Worm (Caenorhabditis elegans) whole organism, L1 larva: ENCODE data around the gene clec-48.

Source experiments
- C04F5.9 ChIP-seq: sonication (generic microtip); optimal IDR thresholded peaks from 2 replicates; lab custom pipeline; 2016; ENCODE audit warnings: missing genetic modification characterization, missing compliant biosample characterization
- alr-1 ChIP-seq: fragments of 200-800 bp; sonication (Bioruptor generic); optimal IDR thresholded peaks from 2 replicates; lab custom pipeline; 2018; ENCODE audit warnings: borderline replicate concordance, mild to moderate bottlenecking, missing genetic modification characterization, missing compliant biosample characterization
- ama-1 ChIP-seq: fragments of 150-350 bp; optimal IDR thresholded peaks from 2 replicates; lab custom pipeline; 2014
- blmp-1 ChIP-seq: fragments of 150-350 bp; optimal IDR thresholded peaks from 2 replicates; lab custom pipeline; 2014; ENCODE audit warnings: missing biosample characterization, missing genetic modification characterization
- ceh-8 ChIP-seq: fragments of 200-800 bp; sonication (Bioruptor generic); optimal IDR thresholded peaks from 2 replicates; lab custom pipeline; 2018; ENCODE audit warnings: mild to moderate bottlenecking, missing genetic modification characterization, moderate library complexity, missing compliant biosample characterization
- ceh-82 ChIP-seq, 3 experiments: fragments of 150-350 bp in 1 of 3; sonication (generic microtip) in 2 of 3; optimal IDR thresholded peaks; 2 replicates each; lab custom pipeline; 2014 to 2017; ENCODE audit warnings: missing biosample characterization in 3 of 3, missing genetic modification characterization in 3 of 3
- ceh-88 ChIP-seq: fragments of 200-800 bp; sonication (Bioruptor generic); IDR thresholded peaks from 2 replicates; pipeline ENCODE4 v1.3.6; 2022; ENCODE audit warnings: missing genetic modification characterization, missing compliant biosample characterization
- dsc-1 ChIP-seq: sonication (generic microtip); optimal IDR thresholded peaks from 2 replicates; lab custom pipeline; 2016; ENCODE audit warnings: mild to moderate bottlenecking, missing genetic modification characterization, missing compliant biosample characterization
- efl-1 ChIP-seq, 4 experiments: fragments of 150-350 bp; optimal IDR thresholded peaks in 3 of 4; peaks in 1 of 4; 1 replicate in 1 of 4; 2 replicates in 3 of 4; lab custom pipeline; 2014; ENCODE audit warnings: missing biosample characterization in 2 of 4, missing genetic modification characterization in 2 of 4, missing genetic modification reagents in 2 of 4
- efl-3 ChIP-seq: fragments of 200-800 bp; sonication (Bioruptor generic); optimal IDR thresholded peaks from 2 replicates; lab custom pipeline; 2018; ENCODE audit warnings: mild to moderate bottlenecking, missing genetic modification characterization, missing compliant biosample characterization
- egl-13 ChIP-seq: sonication (generic microtip); optimal IDR thresholded peaks from 2 replicates; lab custom pipeline; 2016; ENCODE audit warnings: missing genotype, missing genetic modification reagents, missing genetic modification characterization, missing compliant biosample characterization
- egl-27 ChIP-seq, 2 experiments: fragments of 150-350 bp in 1 of 2; sonication (generic microtip); optimal IDR thresholded peaks; 3 replicates each; lab custom pipeline; 2017 to 2018; ENCODE audit warnings: missing biosample characterization in 2 of 2, missing genetic modification characterization in 2 of 2, missing genetic modification reagents in 2 of 2
- elt-3 ChIP-seq, 6 experiments: fragments of 150-350 bp in 1 of 6; sonication (generic microtip); optimal IDR thresholded peaks; 2 replicates each; lab custom pipeline; 2017 to 2018; ENCODE audit warnings: missing biosample characterization in 6 of 6, missing genetic modification characterization in 6 of 6, inconsistent platforms in 1 of 6
- ets-5 ChIP-seq: fragments of 200-800 bp; sonication (Bioruptor generic); IDR thresholded peaks from 2 replicates; pipeline ENCODE4 v1.3.6; 2022; ENCODE audit warnings: missing genetic modification characterization, missing compliant biosample characterization
- fkh-8 ChIP-seq: sonication (generic microtip); optimal IDR thresholded peaks from 2 replicates; lab custom pipeline; 2016; ENCODE audit warnings: mild to moderate bottlenecking, missing genetic modification characterization, missing compliant biosample characterization
- fos-1 ChIP-seq: fragments of 150-350 bp; optimal IDR thresholded peaks from 2 replicates; lab custom pipeline; 2014; ENCODE audit warnings: missing biosample characterization, missing genetic modification characterization
- grh-1 ChIP-seq: fragments of 200-800 bp; sonication (Bioruptor generic); IDR thresholded peaks from 2 replicates; pipeline ENCODE4 v1.3.6; 2022; ENCODE audit warnings: missing genetic modification reagents, missing genetic modification characterization, missing compliant biosample characterization
- hlh-17 ChIP-seq: fragments of 200-800 bp; sonication (Bioruptor generic); optimal IDR thresholded peaks from 2 replicates; lab custom pipeline; 2018; ENCODE audit warnings: missing genetic modification characterization, mild to moderate bottlenecking, missing compliant biosample characterization, moderate library complexity, borderline replicate concordance
- jun-1 ChIP-seq: fragments of 150-350 bp; optimal IDR thresholded peaks from 2 replicates; lab custom pipeline; 2014; ENCODE audit warnings: missing biosample characterization, missing genetic modification reagents, missing genetic modification characterization
- lin-15B ChIP-seq: fragments of 150-350 bp; sonication (generic microtip); optimal IDR thresholded peaks from 3 replicates; lab custom pipeline; 2014; ENCODE audit warnings: missing biosample characterization, missing genetic modification characterization
- lsy-2 ChIP-seq, 2 experiments: fragments of 150-350 bp; optimal IDR thresholded peaks; 2 replicates each; lab custom pipeline; 2014; ENCODE audit warnings: missing biosample characterization in 2 of 2, missing genetic modification characterization in 2 of 2
- mep-1 ChIP-seq: fragments of 150-350 bp; optimal IDR thresholded peaks from 2 replicates; lab custom pipeline; 2014; ENCODE audit warnings: missing biosample characterization, missing genetic modification characterization
- nhr-11 ChIP-seq: fragments of 150-350 bp; optimal IDR thresholded peaks from 2 replicates; lab custom pipeline; 2014; ENCODE audit warnings: missing biosample characterization, missing genetic modification characterization
- nhr-12 ChIP-seq: sonication (generic microtip); optimal IDR thresholded peaks from 2 replicates; lab custom pipeline; 2017; ENCODE audit warnings: missing biosample characterization, missing genetic modification characterization
- nhr-20 ChIP-seq: sonication (generic microtip); optimal IDR thresholded peaks from 2 replicates; lab custom pipeline; 2016; ENCODE audit warnings: mild to moderate bottlenecking, missing genetic modification characterization, missing compliant biosample characterization
- nhr-237 ChIP-seq: fragments of 150-350 bp; optimal IDR thresholded peaks from 2 replicates; lab custom pipeline; 2014; ENCODE audit warnings: missing biosample characterization, missing genetic modification characterization
- nhr-28 ChIP-seq: fragments of 150-350 bp; optimal IDR thresholded peaks from 2 replicates; lab custom pipeline; 2014; ENCODE audit warnings: missing biosample characterization, missing genetic modification characterization
- nhr-76 ChIP-seq: sonication (generic microtip); optimal IDR thresholded peaks from 2 replicates; lab custom pipeline; 2017; ENCODE audit warnings: missing biosample characterization, missing genetic modification characterization
- nhr-77 ChIP-seq: fragments of 150-350 bp; optimal IDR thresholded peaks from 2 replicates; lab custom pipeline; 2014; ENCODE audit warnings: missing biosample characterization, missing genetic modification characterization
- nhr-84 ChIP-seq: sonication (generic microtip); optimal IDR thresholded peaks from 2 replicates; lab custom pipeline; 2017; ENCODE audit warnings: missing biosample characterization, missing genetic modification characterization
- pag-3 ChIP-seq: sonication (generic microtip); optimal IDR thresholded peaks from 2 replicates; lab custom pipeline; 2017; ENCODE audit warnings: missing genetic modification characterization, mild to moderate bottlenecking, missing compliant biosample characterization, antibody characterized with exemption, borderline replicate concordance; ENCODE audit not compliant: insufficient read depth
- pqm-1 ChIP-seq: sonication (generic microtip); optimal IDR thresholded peaks from 3 replicates; lab custom pipeline; 2017; ENCODE audit warnings: missing biosample characterization, missing genetic modification characterization
- snu-23 ChIP-seq: sonication (generic microtip); optimal IDR thresholded peaks from 2 replicates; lab custom pipeline; 2016; ENCODE audit warnings: missing genetic modification characterization, missing compliant biosample characterization
- sptf-1 ChIP-seq: fragments of 150-350 bp; optimal IDR thresholded peaks from 2 replicates; lab custom pipeline; 2014; ENCODE audit warnings: missing biosample characterization, missing genetic modification characterization
- sup-37 ChIP-seq: fragments of 200-800 bp; sonication (Bioruptor generic); optimal IDR thresholded peaks from 2 replicates; lab custom pipeline; 2018; ENCODE audit warnings: mild to moderate bottlenecking, missing genetic modification characterization, missing compliant biosample characterization
- swsn-7 ChIP-seq: sonication (generic microtip); optimal IDR thresholded peaks from 2 replicates; lab custom pipeline; 2016; ENCODE audit warnings: missing genetic modification characterization, missing compliant biosample characterization
- unc-30 ChIP-seq: sonication (generic microtip); optimal IDR thresholded peaks from 2 replicates; lab custom pipeline; 2017; ENCODE audit warnings: missing biosample characterization, missing genetic modification characterization
- unc-62 ChIP-seq: fragments of 150-350 bp; optimal IDR thresholded peaks from 2 replicates; lab custom pipeline; 2014; ENCODE audit warnings: missing biosample characterization, missing genetic modification reagents, missing genetic modification characterization
- xbp-1 ChIP-seq: sonication (generic microtip); optimal IDR thresholded peaks from 2 replicates; lab custom pipeline; 2016; ENCODE audit warnings: missing genetic modification characterization, missing compliant biosample characterization
- zag-1 ChIP-seq: fragments of 150-350 bp; optimal IDR thresholded peaks from 2 replicates; lab custom pipeline; 2014; ENCODE audit warnings: missing biosample characterization, missing genetic modification characterization
- ztf-11 ChIP-seq, 2 experiments: sonication (generic microtip); optimal IDR thresholded peaks; 2 replicates each; lab custom pipeline; 2016 to 2017; ENCODE audit warnings: missing genetic modification characterization in 2 of 2, missing biosample characterization in 1 of 2, missing compliant biosample characterization in 1 of 2
- ztf-4 ChIP-seq: fragments of 150-350 bp; optimal IDR thresholded peaks from 2 replicates; lab custom pipeline; 2014; ENCODE audit warnings: missing biosample characterization, missing genetic modification characterization

The clec-48 gene

DNA sequence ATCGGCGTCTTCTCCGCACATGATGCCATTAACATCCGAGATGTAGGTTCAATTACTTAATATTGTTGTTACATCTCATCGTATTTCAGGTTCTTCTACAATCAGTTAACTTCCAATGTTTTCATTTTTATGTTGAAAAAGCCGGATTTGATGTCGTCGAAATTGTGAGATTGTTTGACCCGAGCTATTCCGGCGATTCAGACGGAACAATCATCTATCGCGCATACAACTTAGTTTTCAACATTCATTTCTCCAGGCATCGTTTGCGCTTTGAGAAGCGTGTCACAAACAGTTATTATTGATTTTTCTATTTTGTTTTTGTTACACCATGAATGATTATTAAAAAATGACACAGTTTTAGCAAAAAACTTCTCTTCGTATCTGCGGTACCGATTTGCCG is 29.3 kb upstream of the clec-48 start:
- no peak for TF ChIP-seq blmp-1 (tag; lab: Kevin White, UChicago)
- no peak for TF ChIP-seq fos-1 (tag; lab: Kevin White, UChicago)
- TF ChIP-seq dsc-1 (tag; lab: Kevin White, UChicago), result no peak
- TF ChIP-seq lsy-2 (tag; optimal IDR thresholded peaks at IDR 0.05; lab: Kevin White, UChicago), result no peak
- no peak for TF ChIP-seq ama-1 (lab: Kevin White, UChicago)
- no peak for TF ChIP-seq ceh-8 (GFP tag; lab: Kevin White, UChicago)
- TF ChIP-seq nhr-84 (tag; lab: Kevin White, UChicago), result no peak
- no peak for TF ChIP-seq nhr-20 (tag; lab: Kevin White, UChicago)
- TF ChIP-seq fkh-8 (tag; lab: Kevin White, UChicago), result no peak
- TF ChIP-seq pqm-1 (tag; lab: Kevin White, UChicago), result no peak
- no peak for TF ChIP-seq pag-3 (tag; lab: Kevin White, UChicago)
- TF ChIP-seq C04F5.9 (tag; lab: Kevin White, UChicago), result no peak
- no peak for TF ChIP-seq nhr-237 (tag; lab: Kevin White, UChicago)

DNA sequence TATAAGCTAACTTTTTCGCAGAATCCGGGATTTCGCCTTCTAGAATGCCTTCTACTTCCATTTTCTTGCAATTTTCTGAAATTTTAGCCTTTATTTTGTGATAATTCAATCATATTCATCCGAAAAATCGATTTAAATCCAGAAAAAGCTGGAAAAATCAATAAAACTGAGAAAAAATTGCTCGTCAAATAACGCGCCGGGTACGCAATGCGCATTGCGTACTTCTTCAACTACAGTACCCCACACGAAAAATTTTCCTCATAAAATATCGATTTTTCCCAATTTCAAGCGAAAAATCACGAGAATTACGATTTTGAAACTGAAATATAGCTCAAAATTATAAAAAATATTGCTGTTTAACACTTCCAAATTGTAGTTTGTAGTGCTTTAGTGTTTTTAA is 26.8 kb upstream of the clec-48 start, which contains the start of gene Y37H2A.12:
TSS of gene Y37H2A.12 (minus strand) at position 81 of the 400 bp plus-strand sequence.
- TF ChIP-seq jun-1 (no peak), nhr-84 (tag; lab: Kevin White, UChicago) (no peak), nhr-77 (tag; lab: Kevin White, UChicago) (no peak), egl-13 (tag; lab: Kevin White, UChicago) (no peak), ztf-4 (no peak), unc-62 (GFP tag; lab: Kevin White, UChicago) (no peak), xbp-1 (tag; lab: Kevin White, UChicago) (no peak), mep-1 (no peak), dsc-1 (tag; lab: Kevin White, UChicago) (no peak), ceh-82 (tag; optimal IDR thresholded peaks at IDR 0.05; lab: Kevin White, UChicago) (no peak), lsy-2 (tag; optimal IDR thresholded peaks at IDR 0.05; lab: Kevin White, UChicago) (no peak), snu-23 (GFP tag; lab: Kevin White, UChicago) (no peak), efl-1 (optimal IDR thresholded peaks at IDR 0.05; lab: Kevin White, UChicago) (no peak), efl-1 (GFP tag; optimal IDR thresholded peaks at IDR 0.05 in 1 of 2; lab: Kevin White, UChicago) (no peak), efl-3 (GFP tag; lab: Kevin White, UChicago) (no peak), C04F5.9 (tag; lab: Kevin White, UChicago) (no peak), ceh-8 (GFP tag; lab: Kevin White, UChicago) (no peak), fos-1 (tag; lab: Kevin White, UChicago) (no peak), hlh-17 (GFP tag; lab: Kevin White, UChicago) (no peak), nhr-20 (tag; lab: Kevin White, UChicago) (no peak), unc-30 (tag; lab: Kevin White, UChicago) (no peak)

- TF ChIP-seq blmp-1 (tag; lab: Kevin White, UChicago) (no peak), nhr-11 (tag; lab: Kevin White, UChicago) (no peak), sup-37 (no peak), lin-15B (no peak), swsn-7 (tag; lab: Kevin White, UChicago) (no peak), ztf-11 (tag; optimal IDR thresholded peaks at IDR 0.05; lab: Kevin White, UChicago) (no peak), nhr-28 (tag; lab: Kevin White, UChicago) (no peak), lsy-2 (tag; optimal IDR thresholded peaks at IDR 0.05; lab: Kevin White, UChicago) (no peak), elt-3 (tag; optimal IDR thresholded peaks at IDR 0.05; lab: Kevin White, UChicago) (no peak)
Observed at ce11 chrV:18133177-18133576, 24.6 kb upstream of the clec-48 start, which contains the start of gene Y37H2A.18. TSS of gene Y37H2A.18 (minus strand) at chrV:18133277.

- no peak for TF ChIP-seq fkh-8 (tag; lab: Kevin White, UChicago)
- TF ChIP-seq sptf-1 (tag; lab: Kevin White, UChicago), result no peak
- TF ChIP-seq nhr-84 (tag; lab: Kevin White, UChicago), result no peak
- no peak for TF ChIP-seq unc-30 (tag; lab: Kevin White, UChicago)
- no peak for TF ChIP-seq ceh-8 (GFP tag; lab: Kevin White, UChicago)
- TF ChIP-seq egl-27 (tag; optimal IDR thresholded peaks at IDR 0.05; lab: Kevin White, UChicago), result no peak
- TF ChIP-seq grh-1 (GFP tag; lab: Robert Waterston, UW), result no peak
- no peak for TF ChIP-seq nhr-12 (tag; lab: Kevin White, UChicago)
- no peak for TF ChIP-seq zag-1 (tag; lab: Kevin White, UChicago)
- no peak for TF ChIP-seq alr-1
- TF ChIP-seq ets-5 (GFP tag; lab: Robert Waterston, UW), result no peak
- no peak for TF ChIP-seq ceh-88 (GFP tag; lab: Robert Waterston, UW)
- no peak for TF ChIP-seq nhr-76 (tag; lab: Kevin White, UChicago)
- TF ChIP-seq hlh-17 (GFP tag; lab: Kevin White, UChicago), result no peak
- no peak for TF ChIP-seq lin-15B
Observed at ce11 chrV:18134378-18134777, 23.4 kb upstream of the clec-48 start, which contains the start of gene Y37H2A.7. TSS of gene Y37H2A.7 (minus strand) at chrV:18134478.
